Worm (Caenorhabditis elegans): ENCODE results near the gene sfxn-5.

DNA sequence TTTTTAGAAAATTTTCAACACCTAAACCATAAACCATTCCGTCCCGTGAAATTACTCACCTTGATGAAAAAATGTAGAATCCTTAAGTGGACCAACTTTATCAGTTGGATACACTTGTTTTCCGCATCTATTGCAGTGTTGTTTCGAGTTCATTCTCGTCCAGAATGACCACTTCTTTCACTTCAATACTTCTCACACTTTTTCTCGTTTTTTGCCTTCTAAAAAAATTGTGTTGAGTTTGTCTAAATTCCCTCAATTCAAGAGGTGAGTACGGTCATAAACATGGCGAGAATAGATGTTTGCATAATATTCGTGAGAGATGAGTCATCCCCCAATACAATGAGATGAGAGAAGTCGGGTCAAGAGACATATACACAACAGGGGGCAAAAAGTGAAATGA is 12.3 kb downstream of the sfxn-5 start, which contains the start of gene ltd-1:
- TF ChIP-seq ztf-11 (tag; optimal IDR thresholded peaks at IDR 0.05) (no peak), sox-4 (tag; optimal IDR thresholded peaks at IDR 0.05) (no peak), ceh-8 (GFP tag; optimal IDR thresholded peaks at IDR 0.05) (no peak), mep-1 (tag; optimal IDR thresholded peaks at IDR 0.05) (no peak), ztf-4 (tag; optimal IDR thresholded peaks at IDR 0.05) (no peak), ama-1 (optimal IDR thresholded peaks at IDR 0.05) (no peak), pqm-1 (tag; optimal IDR thresholded peaks at IDR 0.05) (no peak), sptf-1 (tag; optimal IDR thresholded peaks at IDR 0.05) (no peak), nhr-84 (tag; optimal IDR thresholded peaks at IDR 0.05) (no peak), unc-62 (GFP tag; optimal IDR thresholded peaks at IDR 0.05) (no peak)

Measured in whole organism, L1 larva.